Worm (Caenorhabditis elegans): ENCODE measurements around the gene B0035.13.

B0035.13 gene

DNA sequence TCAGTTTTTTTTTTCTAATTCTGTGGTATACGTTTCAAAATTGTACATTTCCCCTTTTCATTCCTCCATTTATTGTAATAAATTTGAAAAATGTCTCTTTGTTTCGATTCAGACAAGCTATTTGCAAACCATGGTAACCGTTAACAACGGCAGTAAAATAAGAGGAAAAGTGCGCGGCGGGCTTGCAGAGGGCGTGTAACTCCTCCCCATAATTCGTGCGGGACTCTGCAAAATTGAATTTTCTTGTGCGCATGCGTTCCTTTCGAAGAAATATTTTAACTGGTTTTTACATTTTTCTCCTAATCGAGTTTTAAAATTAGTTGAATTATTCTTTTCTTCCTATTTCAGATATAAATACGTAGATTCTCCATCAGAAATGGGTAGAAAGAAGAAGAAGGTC lies 4.1 kb upstream of the B0035.13 start, which contains the start of gene znf-207:
Gene znf-207 (plus strand): TSS at position 349 of the 400 bp plus-strand sequence.
- peak in 1 of 2 experiments; percentile 39 for TF ChIP-seq mdl-1 (tag; optimal IDR thresholded peaks at IDR 0.05)
- no peak for TF ChIP-seq lir-3 (tag; optimal IDR thresholded peaks at IDR 0.05)
- TF ChIP-seq jun-1 (tag; optimal IDR thresholded peaks at IDR 0.05), result no peak
- TF ChIP-seq ceh-82 (tag; optimal IDR thresholded peaks at IDR 0.05), result no peak
- TF ChIP-seq rbr-2 (tag; optimal IDR thresholded peaks at IDR 0.05), result peak; percentile 13
- peak; percentile 11 for TF ChIP-seq T20F7.1 (GFP tag; optimal IDR thresholded peaks at IDR 0.05)
- peak; percentile 62 for TF ChIP-seq mep-1 (tag; optimal IDR thresholded peaks at IDR 0.05)
- TF ChIP-seq mes-2 (tag; optimal IDR thresholded peaks at IDR 0.05; ENCODE audit: poor library complexity, severe bottlenecking), result peak; percentile 81
- no peak for TF ChIP-seq pha-4 (GFP tag; IDR thresholded peaks at IDR 0.05)
- TF ChIP-seq pha-4 (tag; optimal IDR thresholded peaks at IDR 0.05), result peak; percentile 46
- TF ChIP-seq hlh-30 (tag; optimal IDR thresholded peaks at IDR 0.05; ENCODE audit: insufficient read depth), result peak; percentile 23
- TF ChIP-seq dve-1 (tag; optimal IDR thresholded peaks at IDR 0.05; ENCODE audit: insufficient read depth), result peak; percentile 1
- no peak for TF ChIP-seq snpc-4 (tag; optimal IDR thresholded peaks at IDR 0.05)
- TF ChIP-seq ZK337.2 (GFP tag; IDR thresholded peaks at IDR 0.05), result no peak
- peak; percentile 80 for TF ChIP-seq ces-1 (GFP tag; optimal IDR thresholded peaks at IDR 0.05)
- peak; percentile 38; the same call in 1 of the 2 replicates for TF ChIP-seq hmg-1.1 (GFP tag; IDR thresholded peaks at IDR 0.05)
- TF ChIP-seq fkh-10 (GFP tag; optimal IDR thresholded peaks at IDR 0.05), result peak; percentile 23
- peak; percentile 27 for TF ChIP-seq mxl-3 (GFP tag; optimal IDR thresholded peaks at IDR 0.05)
- peak; percentile 19 for TF ChIP-seq dpl-1 (GFP tag; optimal IDR thresholded peaks at IDR 0.05)
- TF ChIP-seq lsy-2 (tag; optimal IDR thresholded peaks at IDR 0.05), result peak in 1 of 2 experiments; percentile 67
- peak in 1 of 2 experiments; percentile 40 for TF ChIP-seq hif-1 (tag; optimal IDR thresholded peaks at IDR 0.05)
- TF ChIP-seq lin-39 (tag; optimal IDR thresholded peaks at IDR 0.05), result no peak
- TF ChIP-seq ZK546.5 (tag; optimal IDR thresholded peaks at IDR 0.05), result no peak
- TF ChIP-seq lin-38 (GFP tag; IDR thresholded peaks at IDR 0.05), result peak; percentile 53
- no peak for TF ChIP-seq spr-1 (tag; optimal IDR thresholded peaks at IDR 0.05)

DNA sequence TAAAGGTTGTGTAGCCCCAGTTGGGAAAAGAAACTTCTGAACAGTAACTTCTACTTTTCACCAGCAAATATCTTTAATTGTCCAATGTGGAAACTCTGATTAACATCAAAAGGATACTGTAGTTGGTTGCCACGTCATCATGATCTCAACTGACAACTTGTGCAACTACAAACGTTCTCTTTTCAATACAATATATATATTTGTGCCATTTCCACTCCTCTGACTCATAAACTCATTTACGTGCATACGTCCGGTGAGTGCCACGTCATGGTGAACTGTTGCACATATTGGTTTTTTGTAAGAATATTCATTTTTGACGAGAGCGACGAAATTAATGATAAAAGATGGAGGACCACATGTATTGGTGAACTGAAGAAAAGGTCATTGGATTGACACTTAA lies 1.2 kb upstream of the B0035.13 start:
- TF ChIP-seq unc-62 (GFP tag; optimal IDR thresholded peaks at IDR 0.05 in 1 of 2) (peak in 1 of 2 experiments; percentile 4), unc-62 (tag; optimal IDR thresholded peaks at IDR 0.05) (no peak), F10B5.3 (tag; optimal IDR thresholded peaks at IDR 0.05) (peak; percentile 10), nhr-6 (tag; optimal IDR thresholded peaks at IDR 0.05) (peak; percentile 72), dmd-8 (GFP tag; IDR thresholded peaks at IDR 0.05) (no peak), nhr-76 (tag; optimal IDR thresholded peaks at IDR 0.05) (no peak), lsy-2 (tag; optimal IDR thresholded peaks at IDR 0.05) (peak in 1 of 2 experiments; percentile 51), lim-7 (GFP tag; IDR thresholded peaks at IDR 0.05) (no peak), aha-1 (tag) (peak; percentile 16), ama-1 (optimal IDR thresholded peaks at IDR 0.05) (no peak), mes-2 (tag; optimal IDR thresholded peaks at IDR 0.05; ENCODE audit: poor library complexity, severe bottlenecking) (peak; percentile 54)

ce11 chrIV:11304970-11305369 lies 1.6 kb downstream of the B0035.13 start:
- TF ChIP-seq dmd-8 (GFP tag; IDR thresholded peaks at IDR 0.05) (no peak), mep-1 (tag; optimal IDR thresholded peaks at IDR 0.05) (no peak), ZK546.5 (tag; optimal IDR thresholded peaks at IDR 0.05) (no peak), hif-1 (tag; optimal IDR thresholded peaks at IDR 0.05) (no peak), dmd-6 (GFP tag; IDR thresholded peaks at IDR 0.05) (no peak), madf-5 (GFP tag; IDR thresholded peaks at IDR 0.05) (no peak), attf-4 (tag; optimal IDR thresholded peaks at IDR 0.05) (no peak), ztf-11 (tag; optimal IDR thresholded peaks at IDR 0.05) (no peak), egl-43 (GFP tag; IDR thresholded peaks at IDR 0.05) (no peak), zfp-3 (GFP tag; conservative IDR thresholded peaks at IDR 0.05) (no peak), skn-1 (tag; optimal IDR thresholded peaks at IDR 0.05) (no peak), ceh-62 (tag; optimal IDR thresholded peaks at IDR 0.05) (no peak), lin-29 (GFP tag; IDR thresholded peaks at IDR 0.05) (no peak), jun-1 (tag; optimal IDR thresholded peaks at IDR 0.05) (no peak), fos-1 (tag; optimal IDR thresholded peaks at IDR 0.05) (no peak), unc-39 (tag; optimal IDR thresholded peaks at IDR 0.05) (no peak)

All from whole organism, L4 larva.